Worm (Caenorhabditis elegans): Measurements from ENCODE around the gene rsp-1.

Gene rsp-1

DNA sequence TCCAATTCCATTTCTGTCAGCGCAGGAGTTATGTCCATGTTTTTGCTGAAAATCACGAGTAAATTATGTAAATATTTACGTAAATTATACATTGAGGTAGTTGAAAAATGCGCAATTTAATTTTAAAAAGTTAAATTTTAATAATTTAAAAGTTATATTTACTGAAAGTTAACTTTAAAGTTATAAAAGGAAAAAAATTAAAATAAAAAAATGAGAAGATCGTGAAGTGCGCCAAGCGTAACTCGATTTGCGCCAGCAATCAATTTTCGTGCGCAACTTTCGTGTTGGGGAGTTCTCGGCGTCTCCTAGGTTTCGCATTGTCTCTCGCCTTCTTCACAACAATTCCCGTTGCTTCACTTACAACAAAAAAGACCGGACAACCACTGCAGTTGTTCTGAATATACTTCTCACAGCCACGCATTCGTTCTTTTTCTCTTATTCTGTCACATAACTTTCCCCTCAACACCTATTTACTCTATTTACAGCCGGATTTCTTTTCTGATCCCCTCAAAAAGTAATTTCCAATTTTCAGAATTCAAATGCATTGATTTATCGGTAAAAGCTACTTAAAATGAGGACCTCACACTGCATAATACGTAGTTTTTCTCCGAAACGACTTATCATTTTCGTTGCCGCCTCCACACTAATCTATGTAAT is 20.5 kb downstream of the rsp-1 start, which contains the start of the genes metl-1 and W02B12.11 (continued):
- TF ChIP-seq nhr-12 (tag; optimal IDR thresholded peaks at IDR 0.05) (no peak), flh-1 (GFP tag; optimal IDR thresholded peaks at IDR 0.05) (no peak), nhr-2 (tag; optimal IDR thresholded peaks at IDR 0.05) (no peak), sem-2 (GFP tag; optimal IDR thresholded peaks at IDR 0.05) (no peak), unc-62 (GFP tag; optimal IDR thresholded peaks at IDR 0.05) (no peak), unc-39 (tag; optimal IDR thresholded peaks at IDR 0.05) (no peak), lin-32 (GFP tag; optimal IDR thresholded peaks at IDR 0.05) (no peak), tbx-8 (GFP tag; optimal IDR thresholded peaks at IDR 0.05) (no peak), pha-4 (tag; optimal IDR thresholded peaks at IDR 0.05) (peak; percentile 69), bed-3 (GFP tag; optimal IDR thresholded peaks at IDR 0.05) (peak; percentile 19), nhr-28 (tag; optimal IDR thresholded peaks at IDR 0.05) (no peak)

ce11 chrII:11476410-11476809 is 23.2 kb downstream of the rsp-1 start, which contains the start of gene W02B12.16:
TSS of gene W02B12.16 (minus strand) at chrII:11476510.
- TF ChIP-seq ceh-43 (GFP tag; optimal IDR thresholded peaks at IDR 0.05), result no peak
- no peak for TF ChIP-seq ham-2 (GFP tag; optimal IDR thresholded peaks at IDR 0.05)
- no peak for TF ChIP-seq mep-1 (tag; optimal IDR thresholded peaks at IDR 0.05)
- no peak for TF ChIP-seq lsy-2 (tag; optimal IDR thresholded peaks at IDR 0.05)
- no peak for TF ChIP-seq tbx-8 (GFP tag; optimal IDR thresholded peaks at IDR 0.05)
- TF ChIP-seq blmp-1 (tag; optimal IDR thresholded peaks at IDR 0.05), result no peak
- TF ChIP-seq nhr-28 (tag; optimal IDR thresholded peaks at IDR 0.05), result no peak
- TF ChIP-seq mab-5 (tag; optimal IDR thresholded peaks at IDR 0.05), result no peak
- no peak for TF ChIP-seq ztf-11 (tag; optimal IDR thresholded peaks at IDR 0.05)
- TF ChIP-seq ces-1 (GFP tag; optimal IDR thresholded peaks at IDR 0.05), result no peak

ce11 chrII:11479076-11479475 is 25.9 kb downstream of the rsp-1 start, which contains the start of gene W02B12.12:
TSS of gene W02B12.12 (minus strand) at chrII:11479176.
- no peak for TF ChIP-seq unc-39 (tag; optimal IDR thresholded peaks at IDR 0.05)
- no peak for TF ChIP-seq tbx-8 (GFP tag; optimal IDR thresholded peaks at IDR 0.05)
- TF ChIP-seq elt-1 (tag; optimal IDR thresholded peaks at IDR 0.05; ENCODE audit: borderline replicate concordance, insufficient read depth), result no peak
- TF ChIP-seq elt-3 (tag; optimal IDR thresholded peaks at IDR 0.05), result no peak
- TF ChIP-seq lin-13 (tag; optimal IDR thresholded peaks at IDR 0.05), result no peak
- no peak for TF ChIP-seq flh-1 (GFP tag; optimal IDR thresholded peaks at IDR 0.05)
- TF ChIP-seq nhr-28 (tag; optimal IDR thresholded peaks at IDR 0.05), result no peak

DNA sequence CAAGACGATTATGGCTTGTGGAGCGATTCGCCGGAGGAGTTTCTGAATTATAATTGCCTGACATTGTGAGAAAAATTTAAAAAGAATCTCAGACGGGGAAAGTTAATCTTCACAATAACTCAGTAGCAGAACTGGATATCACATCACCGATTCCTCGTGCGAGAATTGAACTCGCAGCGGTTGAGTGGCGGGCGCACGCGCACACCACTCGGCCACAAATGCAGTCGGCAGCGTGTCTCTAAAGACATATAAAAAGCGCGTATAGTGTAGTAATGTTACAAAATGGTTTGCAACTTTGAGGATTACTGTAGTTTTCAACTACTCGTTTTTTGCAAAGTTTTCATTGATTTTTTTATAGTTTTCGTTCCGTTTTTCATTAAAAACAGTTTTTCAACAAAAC is 31.4 kb downstream of the rsp-1 start:
- TF ChIP-seq drap-1 (GFP tag; optimal IDR thresholded peaks at IDR 0.05) (peak; percentile 98), M03D4.4 (tag; optimal IDR thresholded peaks at IDR 0.05) (peak; percentile 97), unc-62 (GFP tag; optimal IDR thresholded peaks at IDR 0.05) (peak; percentile 74), sem-2 (GFP tag; optimal IDR thresholded peaks at IDR 0.05) (peak; percentile 94), zip-8 (tag; optimal IDR thresholded peaks at IDR 0.05) (no peak), ham-2 (GFP tag; optimal IDR thresholded peaks at IDR 0.05) (peak; percentile 95), ceh-43 (GFP tag; optimal IDR thresholded peaks at IDR 0.05) (peak; percentile 93), lsy-2 (tag; optimal IDR thresholded peaks at IDR 0.05) (peak; percentile 84), unc-39 (tag; optimal IDR thresholded peaks at IDR 0.05) (no peak), mls-2 (tag; optimal IDR thresholded peaks at IDR 0.05) (peak; percentile 99), lin-32 (GFP tag; optimal IDR thresholded peaks at IDR 0.05) (peak; percentile 96), nhr-2 (tag; optimal IDR thresholded peaks at IDR 0.05) (no peak), tbx-8 (GFP tag; optimal IDR thresholded peaks at IDR 0.05) (peak; percentile 93), ces-1 (GFP tag; optimal IDR thresholded peaks at IDR 0.05) (no peak), elt-1 (tag; optimal IDR thresholded peaks at IDR 0.05; ENCODE audit: borderline replicate concordance, insufficient read depth) (no peak), flh-1 (GFP tag; optimal IDR thresholded peaks at IDR 0.05) (peak; percentile 96), lin-13 (tag; optimal IDR thresholded peaks at IDR 0.05) (peak; percentile 81), sptf-1 (tag; optimal IDR thresholded peaks at IDR 0.05) (peak; percentile 100), nhr-237 (tag; optimal IDR thresholded peaks at IDR 0.05) (no peak), ceh-83 (GFP tag; optimal IDR thresholded peaks at IDR 0.05) (peak; percentile 99), nhr-28 (tag; optimal IDR thresholded peaks at IDR 0.05) (peak; percentile 48), pha-4 (tag; optimal IDR thresholded peaks at IDR 0.05) (peak; percentile 66), mab-5 (tag; optimal IDR thresholded peaks at IDR 0.05) (no peak), elt-3 (tag; optimal IDR thresholded peaks at IDR 0.05) (no peak), snpc-4 (tag; optimal IDR thresholded peaks at IDR 0.05) (no peak), nhr-12 (tag; optimal IDR thresholded peaks at IDR 0.05) (no peak), nhr-76 (tag; optimal IDR thresholded peaks at IDR 0.05) (no peak), mep-1 (tag; optimal IDR thresholded peaks at IDR 0.05) (peak; percentile 80), hlh-1 (tag; optimal IDR thresholded peaks at IDR 0.05) (no peak), cnd-1 (tag; optimal IDR thresholded peaks at IDR 0.05) (peak; percentile 98), bed-3 (GFP tag; optimal IDR thresholded peaks at IDR 0.05) (peak; percentile 92), ceh-39 (tag; optimal IDR thresholded peaks at IDR 0.05) (no peak), unc-120 (tag; optimal IDR thresholded peaks at IDR 0.05; ENCODE audit: poor library complexity, severe bottlenecking) (peak; percentile 94), ztf-11 (tag; optimal IDR thresholded peaks at IDR 0.05) (peak; percentile 58), blmp-1 (tag; optimal IDR thresholded peaks at IDR 0.05) (no peak)

Measured in whole organism, mixed stage, embryonic.